Fruit fly (Drosophila melanogaster) whole organism, prepupa: ENCODE results near the gene RapGAP1.

ENCODE experiments used
- CG10631 ChIP-seq: fragments of 200-800 bp; sonication (Bioruptor generic); optimal IDR thresholded peaks from 2 replicates; lab custom pipeline; 2016; ENCODE audit warnings: missing biosample characterization, missing genetic modification characterization
- CG10669 ChIP-seq: fragments of 200-800 bp; sonication (Bioruptor generic); optimal IDR thresholded peaks from 3 replicates; lab custom pipeline; 2018; ENCODE audit warnings: missing biosample characterization, mild to moderate bottlenecking, missing genetic modification characterization, moderate library complexity
- CG11294 ChIP-seq: fragments of 200-800 bp; sonication (Bioruptor generic); IDR thresholded peaks from 2 replicates; pipeline ENCODE4 v1.3.6; 2022; ENCODE audit warnings: missing biosample characterization, missing genetic modification characterization
- CG11762 ChIP-seq: fragments of 200-800 bp; sonication (Bioruptor generic); optimal IDR thresholded peaks from 3 replicates; lab custom pipeline; 2016; ENCODE audit warnings: missing biosample characterization, missing genetic modification characterization; ENCODE audit not compliant: insufficient read depth
- CG11902 ChIP-seq: fragments of 200-800 bp; sonication (Bioruptor generic); optimal IDR thresholded peaks from 3 replicates; lab custom pipeline; 2016; ENCODE audit warnings: missing biosample characterization, missing genetic modification characterization
- CG15336 ChIP-seq: fragments of 200-800 bp; sonication (Bioruptor generic); IDR thresholded peaks from 2 replicates; pipeline ENCODE4 v1.3.6; 2022; ENCODE audit warnings: missing biosample characterization, missing genetic modification characterization
- CG1621 ChIP-seq: fragments of 200-800 bp; sonication (Bioruptor generic); optimal IDR thresholded peaks from 3 replicates; lab custom pipeline; 2018; ENCODE audit warnings: missing biosample characterization, mild to moderate bottlenecking, missing genetic modification characterization
- CG16779 ChIP-seq: fragments of 200-800 bp; sonication (Bioruptor generic); optimal IDR thresholded peaks from 3 replicates; lab custom pipeline; 2017; ENCODE audit warnings: missing biosample characterization, mild to moderate bottlenecking, missing genetic modification characterization
- CG3032 ChIP-seq: fragments of 200-800 bp; optimal IDR thresholded peaks from 2 replicates; lab custom pipeline; 2019; ENCODE audit warnings: missing biosample characterization, mild to moderate bottlenecking, missing genetic modification characterization, moderate library complexity
- CG31627 ChIP-seq: fragments of 200-800 bp; sonication (Bioruptor generic); optimal IDR thresholded peaks from 3 replicates; lab custom pipeline; 2016; ENCODE audit warnings: missing biosample characterization, missing genetic modification characterization
- CG32006 ChIP-seq: fragments of 200-800 bp; sonication (Bioruptor generic); optimal IDR thresholded peaks from 3 replicates; lab custom pipeline; 2017; ENCODE audit warnings: missing biosample characterization, mild to moderate bottlenecking, missing genetic modification characterization
- CG34406 ChIP-seq: fragments of 200-800 bp; sonication (Bioruptor generic); optimal IDR thresholded peaks from 3 replicates; lab custom pipeline; 2016; ENCODE audit warnings: missing biosample characterization, missing genetic modification characterization
- CG3919 ChIP-seq: fragments of 200-800 bp; sonication (Bioruptor generic); optimal IDR thresholded peaks from 3 replicates; lab custom pipeline; 2016; ENCODE audit warnings: missing biosample characterization, missing genetic modification characterization
- CG4318 ChIP-seq: fragments of 200-800 bp; sonication (Bioruptor generic); optimal IDR thresholded peaks from 3 replicates; lab custom pipeline; 2017; ENCODE audit warnings: missing biosample characterization, mild to moderate bottlenecking, missing genetic modification characterization
- CG6163 ChIP-seq: fragments of 200-800 bp; sonication (Bioruptor generic); IDR thresholded peaks from 3 replicates; pipeline ENCODE4 v1.3.6; 2022; ENCODE audit warnings: missing biosample characterization, missing genetic modification characterization
- CG6276 ChIP-seq: fragments of 200-800 bp; sonication (Bioruptor generic); optimal IDR thresholded peaks from 2 replicates; lab custom pipeline; 2017; ENCODE audit warnings: missing biosample characterization, mild to moderate bottlenecking, missing genetic modification characterization
- CG6792 ChIP-seq: fragments of 200-800 bp; sonication (Bioruptor generic); optimal IDR thresholded peaks from 3 replicates; lab custom pipeline; 2016; ENCODE audit warnings: missing biosample characterization, missing genetic modification characterization
- CG6808 ChIP-seq: fragments of 200-800 bp; sonication (Bioruptor generic); optimal IDR thresholded peaks from 3 replicates; lab custom pipeline; 2017; ENCODE audit warnings: missing biosample characterization, missing genetic modification characterization, mild to moderate bottlenecking, moderate library complexity, missing genetic modification reagents
- CG6854 ChIP-seq: fragments of 200-800 bp; sonication (Bioruptor generic); optimal IDR thresholded peaks from 2 replicates; lab custom pipeline; 2017; ENCODE audit warnings: missing biosample characterization, mild to moderate bottlenecking, missing genetic modification characterization
- CG7368 ChIP-seq: fragments of 200-800 bp; sonication (Bioruptor generic); optimal IDR thresholded peaks from 3 replicates; lab custom pipeline; 2016; ENCODE audit warnings: missing biosample characterization, missing genetic modification characterization
- CG8119 ChIP-seq: fragments of 200-800 bp; sonication (Bioruptor generic); IDR thresholded peaks from 3 replicates; pipeline ENCODE4 v1.3.6; 2022; ENCODE audit warnings: missing biosample characterization, missing genetic modification characterization
- CG8319 ChIP-seq: fragments of 200-800 bp; sonication (Bioruptor generic); optimal IDR thresholded peaks from 3 replicates; lab custom pipeline; 2016; ENCODE audit warnings: missing biosample characterization, missing genetic modification characterization
- CG9139 ChIP-seq: fragments of 200-800 bp; sonication (Bioruptor generic); optimal IDR thresholded peaks from 3 replicates; lab custom pipeline; 2017; ENCODE audit warnings: missing biosample characterization, mild to moderate bottlenecking, missing genetic modification characterization
- Eip75B ChIP-seq: fragments of 200-800 bp; sonication (Bioruptor generic); optimal IDR thresholded peaks from 3 replicates; lab custom pipeline; 2016; ENCODE audit warnings: missing biosample characterization, missing genetic modification characterization
- Ets21C ChIP-seq: fragments of 200-800 bp; sonication (Bioruptor generic); optimal IDR thresholded peaks from 3 replicates; lab custom pipeline; 2016; ENCODE audit warnings: missing biosample characterization, missing genetic modification characterization
- Gug ChIP-seq: fragments of 200-800 bp; sonication (Bioruptor generic); IDR thresholded peaks from 2 replicates; pipeline ENCODE4 v1.3.6; 2022; ENCODE audit warnings: missing biosample characterization, missing genetic modification characterization
- Hr38 ChIP-seq: sonication (Bioruptor generic); optimal IDR thresholded peaks from 2 replicates; lab custom pipeline; 2016; ENCODE audit warnings: missing biosample characterization, missing genetic modification characterization
- Hr39 ChIP-seq: fragments of 200-800 bp; sonication (Bioruptor generic); optimal IDR thresholded peaks from 2 replicates; lab custom pipeline; 2016; ENCODE audit warnings: missing biosample characterization, missing genetic modification characterization
- Hr4 ChIP-seq: fragments of 200-800 bp; sonication (Bioruptor generic); optimal IDR thresholded peaks from 3 replicates; lab custom pipeline; 2016; ENCODE audit warnings: missing biosample characterization, missing genetic modification characterization
- Lpt ChIP-seq: fragments of 200-800 bp; sonication (Bioruptor generic); optimal IDR thresholded peaks from 3 replicates; lab custom pipeline; 2016; ENCODE audit warnings: missing biosample characterization, missing genetic modification characterization
- Met ChIP-seq: fragments of 200-800 bp; sonication (Bioruptor generic); optimal IDR thresholded peaks from 3 replicates; lab custom pipeline; 2016; ENCODE audit warnings: missing biosample characterization, missing genetic modification characterization
- Smox ChIP-seq: fragments of 200-800 bp; sonication (Bioruptor generic); optimal IDR thresholded peaks from 3 replicates; lab custom pipeline; 2016; ENCODE audit warnings: missing biosample characterization, missing genetic modification characterization
- Sox102F ChIP-seq: fragments of 200-800 bp; sonication (Bioruptor generic); optimal IDR thresholded peaks from 2 replicates; lab custom pipeline; 2016; ENCODE audit warnings: missing biosample characterization, mild to moderate bottlenecking, missing genetic modification characterization
- Sox14 ChIP-seq: fragments of 200-800 bp; sonication (Bioruptor generic); optimal IDR thresholded peaks from 3 replicates; lab custom pipeline; 2016; ENCODE audit warnings: missing biosample characterization, missing genetic modification characterization
- achi ChIP-seq: fragments of 200-800 bp; sonication (Bioruptor generic); optimal IDR thresholded peaks from 3 replicates; lab custom pipeline; 2016; ENCODE audit warnings: missing biosample characterization, missing genetic modification characterization
- acj6 ChIP-seq: fragments of 200-800 bp; sonication (Bioruptor generic); optimal IDR thresholded peaks from 3 replicates; lab custom pipeline; 2016; ENCODE audit warnings: missing biosample characterization, missing genetic modification characterization
- cyc ChIP-seq: fragments of 200-800 bp; sonication (Bioruptor generic); optimal IDR thresholded peaks from 3 replicates; lab custom pipeline; 2016; ENCODE audit warnings: missing biosample characterization, missing genetic modification characterization
- dac ChIP-seq: fragments of 200-800 bp; sonication (Bioruptor generic); optimal IDR thresholded peaks from 2 replicates; lab custom pipeline; 2017; ENCODE audit warnings: missing biosample characterization, mild to moderate bottlenecking, missing genetic modification characterization
- dsx ChIP-seq: fragments of 200-800 bp; optimal IDR thresholded peaks from 3 replicates; lab custom pipeline; 2019; ENCODE audit warnings: missing biosample characterization, mild to moderate bottlenecking, missing genetic modification characterization, moderate library complexity; ENCODE audit not compliant: poor library complexity, severe bottlenecking
- eg ChIP-seq: fragments of 200-800 bp; sonication (Bioruptor generic); IDR thresholded peaks from 3 replicates; pipeline ENCODE4 v1.3.6; 2022; ENCODE audit warnings: missing biosample characterization, missing genetic modification characterization
- esn ChIP-seq: fragments of 200-800 bp; sonication (Bioruptor generic); optimal IDR thresholded peaks from 2 replicates; lab custom pipeline; 2016; ENCODE audit warnings: missing biosample characterization, mild to moderate bottlenecking, missing genetic modification characterization, moderate library complexity
- fd59A ChIP-seq: fragments of 200-800 bp; sonication (Bioruptor generic); optimal IDR thresholded peaks from 2 replicates; lab custom pipeline; 2017; ENCODE audit warnings: missing biosample characterization, mild to moderate bottlenecking, missing genetic modification characterization, missing genetic modification reagents
- fd85E ChIP-seq: fragments of 200-800 bp; sonication (Bioruptor generic); optimal IDR thresholded peaks from 3 replicates; lab custom pipeline; 2016; ENCODE audit warnings: missing biosample characterization, missing genetic modification characterization
- fkh ChIP-seq: fragments of 200-800 bp; sonication (Bioruptor generic); optimal IDR thresholded peaks from 3 replicates; lab custom pipeline; 2017; ENCODE audit warnings: missing biosample characterization, mild to moderate bottlenecking, missing genetic modification characterization, moderate library complexity
- lz ChIP-seq: fragments of 200-800 bp; sonication (Bioruptor generic); optimal IDR thresholded peaks from 3 replicates; lab custom pipeline; 2016; ENCODE audit warnings: missing biosample characterization, missing genetic modification characterization
- net ChIP-seq: fragments of 200-800 bp; sonication (Bioruptor generic); optimal IDR thresholded peaks from 3 replicates; lab custom pipeline; 2016; ENCODE audit warnings: missing biosample characterization, missing genetic modification characterization
- pdm3 ChIP-seq: fragments of 200-800 bp; sonication (Bioruptor generic); optimal IDR thresholded peaks from 3 replicates; lab custom pipeline; 2016; ENCODE audit warnings: missing biosample characterization, missing genetic modification characterization
- salr ChIP-seq, 2 experiments: fragments of 200-800 bp; sonication (Bioruptor generic); optimal IDR thresholded peaks; 3 replicates each; lab custom pipeline; 2016 to 2018; ENCODE audit warnings: missing biosample characterization in 2 of 2, missing genetic modification characterization in 2 of 2, mild to moderate bottlenecking in 1 of 2
- spab ChIP-seq: fragments of 200-800 bp; sonication (Bioruptor generic); optimal IDR thresholded peaks from 2 replicates; lab custom pipeline; 2017; ENCODE audit warnings: missing biosample characterization, mild to moderate bottlenecking, missing genetic modification characterization, missing genetic modification reagents
- ss ChIP-seq, 2 experiments: fragments of 200-800 bp; sonication (Bioruptor generic); optimal IDR thresholded peaks; 2 replicates in 1 of 2; 3 replicates in 1 of 2; lab custom pipeline; 2017 to 2018; ENCODE audit warnings: mild to moderate bottlenecking in 2 of 2, missing biosample characterization in 2 of 2, missing genetic modification characterization in 2 of 2, moderate library complexity in 1 of 2
- svp ChIP-seq: fragments of 200-800 bp; sonication (Bioruptor generic); peaks from one replicate; lab custom pipeline; 2016; ENCODE audit warnings: missing biosample characterization, missing genetic modification characterization
- topi ChIP-seq: fragments of 200-800 bp; sonication (Bioruptor generic); optimal IDR thresholded peaks from 3 replicates; lab custom pipeline; 2016; ENCODE audit warnings: missing biosample characterization, missing genetic modification characterization
- vri ChIP-seq: fragments of 200-800 bp; sonication (Bioruptor generic); optimal IDR thresholded peaks from 3 replicates; lab custom pipeline; 2016; ENCODE audit warnings: missing biosample characterization, mild to moderate bottlenecking, missing genetic modification characterization

The RapGAP1 gene

DNA sequence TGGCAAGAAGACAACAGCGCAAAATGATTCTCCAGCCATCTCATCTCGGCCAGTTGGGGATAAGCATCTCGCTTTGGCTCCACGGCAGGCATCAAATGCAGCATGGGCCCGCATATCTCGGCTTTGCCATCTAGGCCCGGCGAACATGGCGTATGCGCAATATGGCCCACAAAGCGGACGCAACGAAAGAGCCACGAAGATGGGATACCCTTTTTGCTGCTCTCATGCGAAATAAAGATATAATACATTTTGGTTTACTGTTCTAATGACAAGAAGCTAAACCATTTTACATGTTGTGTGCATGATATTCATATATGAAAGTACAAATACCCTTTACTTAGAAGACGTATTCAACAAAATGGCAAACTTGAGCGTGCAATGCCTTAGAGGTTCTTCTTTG is 56.0 kb downstream of the RapGAP1 start:
- TF ChIP-seq svp (GFP tag; lab: Kevin White, UChicago) (peak; percentile 64), eg (GFP tag; lab: Robert Waterston, UW) (peak; percentile 62; the same call in 2 of the 3 replicates), CG9139 (GFP tag; lab: Kevin White, UChicago) (no peak), Gug (no peak), Smox (GFP tag; lab: Kevin White, UChicago) (no peak), acj6 (peak; percentile 25), CG10669 (no peak), Met (GFP tag; lab: Kevin White, UChicago) (no peak), CG6808 (peak; percentile 3), CG8319 (GFP tag; lab: Kevin White, UChicago) (no peak), net (GFP tag; lab: Kevin White, UChicago) (no peak), CG15336 (GFP tag; lab: Robert Waterston, UW) (peak; percentile 65; the same call in 1 of the 2 replicates), pdm3 (peak; percentile 13), esn (GFP tag; lab: Kevin White, UChicago) (no peak), cyc (no peak), CG8119 (GFP tag; lab: Robert Waterston, UW) (peak; percentile 62), dac (GFP tag; lab: Kevin White, UChicago) (peak; percentile 19), CG11294 (GFP tag; lab: Robert Waterston, UW) (0 out of 2 replicates have a peak, but pooled peaks have one; percentile 22), Hr39 (no peak), CG7368 (GFP tag; lab: Kevin White, UChicago) (no peak), achi (GFP tag; lab: Kevin White, UChicago) (no peak), ss (GFP tag; optimal IDR thresholded peaks at IDR 0.05; lab: Kevin White, UChicago) (no peak), dsx (GFP tag; lab: Kevin White, UChicago) (no peak), CG6163 (peak; percentile 54; the same call in 1 of the 3 replicates), Ets21C (GFP tag; lab: Kevin White, UChicago) (no peak), CG3032 (tag; lab: Kevin White, UChicago) (no peak), Sox102F (GFP tag; lab: Kevin White, UChicago) (no peak), spab (GFP tag; lab: Kevin White, UChicago) (no peak), CG34406 (GFP tag; lab: Kevin White, UChicago) (no peak), CG11762 (GFP tag; lab: Kevin White, UChicago) (no peak), Sox14 (GFP tag; lab: Kevin White, UChicago) (peak; percentile 1), topi (GFP tag; lab: Kevin White, UChicago) (no peak), CG32006 (peak; percentile 72), fkh (GFP tag; lab: Kevin White, UChicago) (no peak), Hr4 (peak; percentile 53), CG3919 (peak; percentile 43), lz (GFP tag; lab: Kevin White, UChicago) (no peak), fd85E (no peak), CG6792 (no peak), CG16779 (no peak), CG6854 (no peak), salr (GFP tag; optimal IDR thresholded peaks at IDR 0.05; lab: Kevin White, UChicago) (peak in 1 of 2 experiments; percentile 48), fd59A (GFP tag; lab: Kevin White, UChicago) (peak; percentile 5), CG10631 (GFP tag; lab: Kevin White, UChicago) (peak; percentile 29), CG31627 (GFP tag; lab: Kevin White, UChicago) (no peak), Hr38 (GFP tag; lab: Kevin White, UChicago) (no peak), Lpt (GFP tag; lab: Kevin White, UChicago) (no peak), CG1621 (tag; lab: Kevin White, UChicago) (no peak), CG11902 (GFP tag; lab: Kevin White, UChicago) (no peak), vri (GFP tag; lab: Kevin White, UChicago) (no peak), CG6276 (GFP tag; lab: Kevin White, UChicago) (peak; percentile 21), Eip75B (GFP tag; lab: Kevin White, UChicago) (no peak), CG4318 (GFP tag; lab: Kevin White, UChicago) (peak; percentile 43)
